Worm (Caenorhabditis elegans) whole organism, L1 larva: ENCODE measurements around the gene C27H5.12.

ENCODE experiments used
- aly-2 ChIP-seq: fragments of 150-350 bp; optimal IDR thresholded peaks from 2 replicates; lab custom pipeline; 2014; ENCODE audit warnings: missing biosample characterization, missing genetic modification characterization
- ets-5 ChIP-seq: fragments of 200-800 bp; sonication (Bioruptor generic); IDR thresholded peaks from 2 replicates; pipeline ENCODE4 v1.3.6; 2022; ENCODE audit warnings: missing genetic modification characterization, missing compliant biosample characterization
- lin-14 ChIP-seq: fragments of 200-800 bp; sonication (Bioruptor generic); optimal IDR thresholded peaks from 2 replicates; lab custom pipeline; 2018; ENCODE audit warnings: mild to moderate bottlenecking, missing genetic modification characterization, moderate library complexity, missing compliant biosample characterization
- nhr-77 ChIP-seq: fragments of 150-350 bp; optimal IDR thresholded peaks from 2 replicates; lab custom pipeline; 2014; ENCODE audit warnings: missing biosample characterization, missing genetic modification characterization
- nhr-90 ChIP-seq: sonication (generic microtip); optimal IDR thresholded peaks from 2 replicates; lab custom pipeline; 2016; ENCODE audit warnings: mild to moderate bottlenecking, missing genetic modification characterization, missing compliant biosample characterization; ENCODE audit not compliant: poor library complexity
- unc-62 ChIP-seq: fragments of 150-350 bp; optimal IDR thresholded peaks from 2 replicates; lab custom pipeline; 2014; ENCODE audit warnings: missing biosample characterization, missing genetic modification reagents, missing genetic modification characterization

- TF ChIP-seq lin-14 (no peak), nhr-90 (tag; lab: Kevin White, UChicago) (no peak), nhr-77 (tag; lab: Kevin White, UChicago) (no peak), unc-62 (no peak), aly-2 (tag; lab: Kevin White, UChicago) (no peak), ets-5 (GFP tag; lab: Robert Waterston, UW) (no peak)
These were observed 46.2 kb upstream of the C27H5.12 start for ce11 chrII:7207649-7208048.
